Fruit fly (Drosophila melanogaster) whole organism, embryonic: ENCODE data around the gene CG5808.

ENCODE experiments used
- Adf1 ChIP-seq: fragments of 200-800 bp; sonication (Bioruptor generic); IDR thresholded peaks from 2 replicates; pipeline ENCODE4 v1.3.6; 2022; ENCODE audit warnings: missing biosample characterization, missing genetic modification characterization
- Bdp1 ChIP-seq: fragments of 200-800 bp; sonication (Bioruptor generic); optimal IDR thresholded peaks from 3 replicates; lab custom pipeline; 2016; ENCODE audit warnings: missing biosample characterization, missing genetic modification characterization
- Blimp-1 ChIP-seq: fragments of 200-800 bp; sonication (Bioruptor generic); optimal IDR thresholded peaks from 3 replicates; lab custom pipeline; 2018; ENCODE audit warnings: missing biosample characterization, missing genetic modification characterization, mild to moderate bottlenecking, moderate library complexity, missing genetic modification reagents
- CG1024 ChIP-seq: fragments of 200-800 bp; sonication (Bioruptor generic); IDR thresholded peaks from 2 replicates; pipeline ENCODE4 v1.3.6; 2022; ENCODE audit warnings: missing biosample characterization, missing genetic modification characterization
- CG10321 ChIP-seq: fragments of 200-800 bp; sonication (Bioruptor generic); IDR thresholded peaks from 2 replicates; pipeline ENCODE4 v1.3.6; 2022; ENCODE audit warnings: missing biosample characterization, missing genetic modification characterization
- CG11560 ChIP-seq: fragments of 200-800 bp; sonication (Bioruptor generic); IDR thresholded peaks from 3 replicates; pipeline ENCODE4 v1.3.6; 2022; ENCODE audit warnings: missing biosample characterization, missing genetic modification characterization
- CG11696 ChIP-seq: fragments of 200-800 bp; sonication (Bioruptor generic); IDR thresholded peaks from 2 replicates; pipeline ENCODE4 v1.3.6; 2022; ENCODE audit warnings: missing biosample characterization, missing genetic modification characterization
- CG12155 ChIP-seq: fragments of 200-800 bp; sonication (Bioruptor generic); optimal IDR thresholded peaks from 3 replicates; lab custom pipeline; 2016; ENCODE audit warnings: missing biosample characterization, missing genetic modification characterization
- CG1529 ChIP-seq: fragments of 200-800 bp; sonication (Bioruptor generic); optimal IDR thresholded peaks from 3 replicates; lab custom pipeline; 2018; ENCODE audit warnings: missing biosample characterization, missing genetic modification characterization
- CG1602 ChIP-seq: fragments of 200-800 bp; sonication (Bioruptor generic); optimal IDR thresholded peaks from 3 replicates; lab custom pipeline; 2016; ENCODE audit warnings: missing biosample characterization, missing genetic modification characterization
- CG16779 ChIP-seq: fragments of 200-800 bp; sonication (Bioruptor generic); IDR thresholded peaks from 2 replicates; pipeline ENCODE4 v1.3.6; 2022; ENCODE audit warnings: missing biosample characterization, missing genetic modification characterization
- CG17829 ChIP-seq: fragments of 200-800 bp; optimal IDR thresholded peaks from 2 replicates; lab custom pipeline; 2019; ENCODE audit warnings: missing biosample characterization, mild to moderate bottlenecking, missing genetic modification characterization, moderate library complexity
- CG18619 ChIP-seq: fragments of 200-800 bp; sonication (Bioruptor generic); optimal IDR thresholded peaks from 3 replicates; lab custom pipeline; 2017; ENCODE audit warnings: missing biosample characterization, mild to moderate bottlenecking, missing genetic modification characterization
- CG2202 ChIP-seq: fragments of 200-800 bp; sonication (Bioruptor generic); optimal IDR thresholded peaks from 2 replicates; lab custom pipeline; 2018; ENCODE audit warnings: missing biosample characterization, mild to moderate bottlenecking, missing genetic modification characterization
- CG2678 ChIP-seq: fragments of 200-800 bp; sonication (Bioruptor generic); optimal IDR thresholded peaks from 3 replicates; lab custom pipeline; 2019; ENCODE audit warnings: missing biosample characterization, mild to moderate bottlenecking, missing genetic modification characterization, moderate library complexity
- CG30020 ChIP-seq: fragments of 200-800 bp; optimal IDR thresholded peaks from 2 replicates; lab custom pipeline; 2019; ENCODE audit warnings: missing biosample characterization, mild to moderate bottlenecking, missing genetic modification characterization, moderate library complexity
- CG31441 ChIP-seq: fragments of 200-800 bp; sonication (Bioruptor generic); IDR thresholded peaks from 2 replicates; pipeline ENCODE4 v1.3.6; 2022; ENCODE audit warnings: missing biosample characterization, missing genetic modification characterization
- CG3407 ChIP-seq: fragments of 200-800 bp; sonication (Bioruptor generic); optimal IDR thresholded peaks from 2 replicates; lab custom pipeline; 2018; ENCODE audit warnings: missing biosample characterization, mild to moderate bottlenecking, missing genetic modification characterization
- CG4730 ChIP-seq: fragments of 200-800 bp; sonication (Bioruptor generic); IDR thresholded peaks from 2 replicates; pipeline ENCODE4 v1.3.6; 2022; ENCODE audit warnings: missing biosample characterization, missing genetic modification characterization
- CG4820 ChIP-seq: fragments of 200-800 bp; sonication (Bioruptor generic); optimal IDR thresholded peaks from 3 replicates; lab custom pipeline; 2016; ENCODE audit warnings: missing biosample characterization, missing genetic modification characterization
- CG6854 ChIP-seq: fragments of 200-800 bp; sonication (Bioruptor generic); optimal IDR thresholded peaks from 3 replicates; lab custom pipeline; 2017; ENCODE audit warnings: missing biosample characterization, mild to moderate bottlenecking, missing genetic modification characterization
- CG7372 ChIP-seq: fragments of 200-800 bp; sonication (Bioruptor generic); IDR thresholded peaks from 2 replicates; pipeline ENCODE4 v1.3.6; 2022; ENCODE audit warnings: missing biosample characterization, missing genetic modification characterization
- CG8478 ChIP-seq: fragments of >200 bp; optimal IDR thresholded peaks from 2 replicates; lab custom pipeline; 2018
- Camta ChIP-seq: fragments of 200-800 bp; sonication (Bioruptor generic); optimal IDR thresholded peaks from 2 replicates; lab custom pipeline; 2016; ENCODE audit warnings: missing biosample characterization, missing genetic modification characterization
- Fer2 ChIP-seq: fragments of 200-800 bp; sonication (Bioruptor generic); optimal IDR thresholded peaks from 2 replicates; lab custom pipeline; 2018; ENCODE audit warnings: missing biosample characterization, mild to moderate bottlenecking, missing genetic modification characterization, moderate library complexity
- HLH3B ChIP-seq: fragments of 200-800 bp; sonication (Bioruptor generic); IDR thresholded peaks from 2 replicates; pipeline ENCODE4 v1.3.6; 2022; ENCODE audit warnings: missing biosample characterization, missing genetic modification characterization
- Mad ChIP-seq: fragments of 200-800 bp; sonication (Bioruptor generic); optimal IDR thresholded peaks from 2 replicates; lab custom pipeline; 2016; ENCODE audit warnings: missing biosample characterization, missing genetic modification characterization
- Mrtf ChIP-seq: fragments of 200-800 bp; sonication (Bioruptor generic); IDR thresholded peaks from 3 replicates; pipeline ENCODE4 v1.3.6; 2022; ENCODE audit warnings: missing biosample characterization, missing genetic modification characterization
- NC2β ChIP-seq: fragments of 200-800 bp; sonication (Bioruptor generic); optimal IDR thresholded peaks from 2 replicates; lab custom pipeline; 2016; ENCODE audit warnings: missing biosample characterization, missing genetic modification characterization
- Opbp ChIP-seq: fragments of 200-800 bp; sonication (Bioruptor generic); IDR thresholded peaks from 3 replicates; pipeline ENCODE4 v1.3.6; 2022; ENCODE audit warnings: missing biosample characterization, missing genetic modification characterization; ENCODE audit not compliant: partially characterized antibody
- PHDP ChIP-seq: fragments of 200-800 bp; sonication (Bioruptor generic); optimal IDR thresholded peaks from 3 replicates; lab custom pipeline; 2018; ENCODE audit warnings: missing biosample characterization, mild to moderate bottlenecking, missing genetic modification characterization, moderate library complexity
- Sox102F ChIP-seq: fragments of 200-800 bp; sonication (Bioruptor generic); optimal IDR thresholded peaks from 2 replicates; lab custom pipeline; 2018; ENCODE audit warnings: missing biosample characterization, mild to moderate bottlenecking, missing genetic modification characterization, moderate library complexity
- Sry-β ChIP-seq: fragments of 200-800 bp; sonication (Bioruptor generic); optimal IDR thresholded peaks from 2 replicates; lab custom pipeline; 2018; ENCODE audit warnings: missing biosample characterization, mild to moderate bottlenecking, missing genetic modification characterization, moderate library complexity
- Sry-δ ChIP-seq: fragments of 200-800 bp; sonication (Bioruptor generic); optimal IDR thresholded peaks from 2 replicates; lab custom pipeline; 2016; ENCODE audit warnings: missing biosample characterization, missing genetic modification characterization
- Vsx1 ChIP-seq: fragments of 200-800 bp; sonication (Bioruptor generic); optimal IDR thresholded peaks from 2 replicates; lab custom pipeline; 2017; ENCODE audit warnings: missing biosample characterization, mild to moderate bottlenecking, missing genetic modification characterization, missing genetic modification reagents
- bsh ChIP-seq, 2 experiments: fragments of 200-800 bp; sonication (Bioruptor generic); optimal IDR thresholded peaks; 2 replicates each; lab custom pipeline; 2017 to 2018; ENCODE audit warnings: mild to moderate bottlenecking in 2 of 2, missing biosample characterization in 2 of 2, missing genetic modification characterization in 2 of 2, moderate library complexity in 1 of 2
- caup ChIP-seq: fragments of 200-800 bp; sonication (Bioruptor generic); optimal IDR thresholded peaks from 3 replicates; lab custom pipeline; 2017; ENCODE audit warnings: missing biosample characterization, mild to moderate bottlenecking, missing genetic modification characterization, moderate library complexity; ENCODE audit not compliant: severe bottlenecking
- ci ChIP-seq: fragments of 200-800 bp; sonication (Bioruptor generic); IDR thresholded peaks from 3 replicates; pipeline ENCODE4 v1.3.6; 2022; ENCODE audit warnings: missing biosample characterization, missing genetic modification characterization
- crol ChIP-seq: fragments of 200-800 bp; sonication (Bioruptor generic); IDR thresholded peaks from 2 replicates; pipeline ENCODE4 v1.3.6; 2022; ENCODE audit warnings: missing biosample characterization, missing genetic modification characterization
- dimm ChIP-seq: fragments of 200-800 bp; sonication (Bioruptor generic); IDR thresholded peaks from 2 replicates; pipeline ENCODE4 v1.3.6; 2022; ENCODE audit warnings: missing biosample characterization, missing genetic modification characterization
- ewg ChIP-seq: fragments of 200-800 bp; sonication (Bioruptor generic); optimal IDR thresholded peaks from 3 replicates; lab custom pipeline; 2017; ENCODE audit warnings: mild to moderate bottlenecking, missing biosample characterization, missing genetic modification reagents, missing genetic modification characterization
- fd102C ChIP-seq: fragments of 200-800 bp; sonication (Bioruptor generic); optimal IDR thresholded peaks from 2 replicates; lab custom pipeline; 2018; ENCODE audit warnings: missing biosample characterization, mild to moderate bottlenecking, missing genetic modification characterization, moderate library complexity
- luna ChIP-seq: fragments of 200-800 bp; sonication (Bioruptor generic); optimal IDR thresholded peaks from 2 replicates; lab custom pipeline; 2016; ENCODE audit warnings: missing biosample characterization, missing genetic modification characterization
- oc ChIP-seq: fragments of 200-800 bp; sonication (Bioruptor generic); optimal IDR thresholded peaks from 2 replicates; lab custom pipeline; 2018; ENCODE audit warnings: missing biosample characterization, mild to moderate bottlenecking, missing genetic modification characterization, moderate library complexity
- peb ChIP-seq: fragments of 200-800 bp; sonication (Bioruptor generic); IDR thresholded peaks from 2 replicates; pipeline ENCODE4 v1.3.6; 2022; ENCODE audit warnings: missing biosample characterization, missing genetic modification characterization
- salm ChIP-seq: fragments of 200-800 bp; sonication (Bioruptor generic); optimal IDR thresholded peaks from 2 replicates; lab custom pipeline; 2018; ENCODE audit warnings: missing biosample characterization, mild to moderate bottlenecking, missing genetic modification characterization
- sens ChIP-seq: fragments of 200-800 bp; sonication (Bioruptor generic); peaks from one replicate; lab custom pipeline; 2016; ENCODE audit warnings: missing biosample characterization, missing genetic modification characterization
- sens-2 ChIP-seq: fragments of 200-800 bp; sonication (Bioruptor generic); IDR thresholded peaks from 2 replicates; pipeline ENCODE4 v1.3.6; 2022; ENCODE audit warnings: missing biosample characterization, missing genetic modification characterization
- sisA ChIP-seq: fragments of 200-800 bp; sonication (Bioruptor generic); IDR thresholded peaks from 2 replicates; pipeline ENCODE4 v1.3.6; 2022; ENCODE audit warnings: missing biosample characterization, missing genetic modification characterization
- slbo ChIP-seq: fragments of 200-800 bp; sonication (Bioruptor generic); IDR thresholded peaks from 2 replicates; pipeline ENCODE4 v1.3.6; 2022; ENCODE audit warnings: missing biosample characterization, missing genetic modification characterization
- sqz ChIP-seq: fragments of 200-800 bp; sonication (Bioruptor generic); optimal IDR thresholded peaks from 3 replicates; lab custom pipeline; 2018; ENCODE audit warnings: missing biosample characterization, mild to moderate bottlenecking, missing genetic modification characterization

The CG5808 gene

dm6 chr3R:24787042-24787565, 29.7 kb downstream of the CG5808 start, which contains the start of gene CG5805 (continued):
- TF ChIP-seq Mrtf = peak; percentile 34; the same call in 2 of the 3 replicates
- TF ChIP-seq, all 482 proteins: peak for 391

DNA sequence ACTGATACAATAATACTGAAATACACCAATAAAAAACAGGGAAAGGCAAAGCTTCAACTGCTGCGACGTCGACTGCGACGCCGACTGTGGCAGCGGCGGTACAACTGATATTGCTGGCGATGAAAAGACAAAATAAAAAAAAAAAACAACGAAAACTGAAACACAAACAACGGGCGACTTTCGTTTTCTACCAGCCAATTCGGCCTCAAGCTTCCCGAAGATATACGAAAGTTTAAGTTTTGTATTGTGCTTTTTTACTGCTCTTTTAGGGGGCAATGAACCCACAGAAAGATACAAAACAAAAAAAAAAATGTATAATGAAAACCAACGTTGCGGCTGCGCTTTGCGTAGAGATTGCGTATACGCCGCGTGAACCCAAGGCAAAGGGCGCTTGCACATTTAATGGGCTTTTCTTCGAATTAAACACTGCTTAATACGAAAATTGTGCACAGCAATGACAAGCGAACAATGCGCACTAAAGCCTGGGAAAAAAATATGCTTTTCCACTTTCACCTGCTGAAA, 38.5 kb downstream of the CG5808 start:
- TF ChIP-seq sqz = peak; percentile 43
- TF ChIP-seq fd102C (GFP tag; lab: Kevin White, UChicago) = no peak
- no peak for TF ChIP-seq CG2678 (tag; lab: Kevin White, UChicago)
- no peak for TF ChIP-seq CG17829 (tag; lab: Kevin White, UChicago)
- TF ChIP-seq Bdp1 (GFP tag; lab: Kevin White, UChicago) = no peak
- TF ChIP-seq CG1602 (GFP tag; lab: Kevin White, UChicago) = no peak
- 0 out of 2 replicates have a peak, but pooled peaks have one; percentile 7 for TF ChIP-seq dimm (GFP tag; lab: Robert Waterston, UW)
- TF ChIP-seq CG7372 = peak; percentile 77
- no peak for TF ChIP-seq salm (tag; lab: Kevin White, UChicago)
- no peak for TF ChIP-seq PHDP (tag; lab: Kevin White, UChicago)
- no peak for TF ChIP-seq crol (GFP tag; lab: Robert Waterston, UW)
- no peak for TF ChIP-seq ewg (GFP tag; lab: Kevin White, UChicago)
- no peak for TF ChIP-seq sisA (GFP tag; lab: Robert Waterston, UW)
- no peak for TF ChIP-seq CG18619 (GFP tag; lab: Kevin White, UChicago)
- no peak for TF ChIP-seq CG8478 (lab: Kevin White, UChicago)
- no peak for TF ChIP-seq CG2202
- no peak for TF ChIP-seq Adf1 (GFP tag; lab: Robert Waterston, UW)
- no peak for TF ChIP-seq CG1529 (GFP tag; lab: Kevin White, UChicago)
- no peak for TF ChIP-seq slbo (GFP tag; lab: Robert Waterston, UW)
- TF ChIP-seq CG31441 (GFP tag; lab: Robert Waterston, UW) = no peak
- no peak for TF ChIP-seq Camta (GFP tag; lab: Kevin White, UChicago)
- no peak for TF ChIP-seq Mad (GFP tag; lab: Kevin White, UChicago)
- no peak for TF ChIP-seq peb (GFP tag; lab: Robert Waterston, UW)
- no peak for TF ChIP-seq CG11696 (GFP tag; lab: Robert Waterston, UW)
- peak; percentile 96 for TF ChIP-seq Blimp-1 (GFP tag; lab: Kevin White, UChicago)
- no peak for TF ChIP-seq NC2β
- no peak for TF ChIP-seq CG4820
- TF ChIP-seq caup (GFP tag; lab: Kevin White, UChicago) = no peak
- no peak for TF ChIP-seq Sry-δ (GFP tag; lab: Kevin White, UChicago)
- TF ChIP-seq sens-2 = no peak
- TF ChIP-seq CG6854 (GFP tag; lab: Kevin White, UChicago) = no peak
- TF ChIP-seq CG1024 (GFP tag; lab: Robert Waterston, UW) = no peak
- no peak for TF ChIP-seq CG16779
- TF ChIP-seq Vsx1 = no peak
- TF ChIP-seq oc (tag; lab: Kevin White, UChicago) = peak; percentile 23
- no peak for TF ChIP-seq CG11560 (tag; lab: Robert Waterston, UW)
- TF ChIP-seq luna (GFP tag; lab: Kevin White, UChicago) = no peak

- TF ChIP-seq CG10321 (GFP tag; lab: Robert Waterston, UW) = no peak
- TF ChIP-seq Sry-β = no peak
- no peak for TF ChIP-seq Opbp (GFP tag; lab: Robert Waterston, UW)
- no peak for TF ChIP-seq luna (GFP tag; lab: Kevin White, UChicago)
- TF ChIP-seq bsh (GFP tag; optimal IDR thresholded peaks at IDR 0.05; lab: Kevin White, UChicago) = no peak
- TF ChIP-seq Fer2 = no peak
- peak; percentile 50 for TF ChIP-seq Sox102F (GFP tag; lab: Kevin White, UChicago)
- no peak for TF ChIP-seq HLH3B (GFP tag; lab: Robert Waterston, UW)
- no peak for TF ChIP-seq CG3407 (GFP tag; lab: Kevin White, UChicago)
- no peak for TF ChIP-seq CG12155 (GFP tag; lab: Kevin White, UChicago)
- TF ChIP-seq CG4730 (GFP tag; lab: Robert Waterston, UW) = no peak
- peak; percentile 51 for TF ChIP-seq oc (tag; lab: Kevin White, UChicago)
- no peak for TF ChIP-seq ci (GFP tag; lab: Robert Waterston, UW)
- no peak for TF ChIP-seq CG30020 (tag; lab: Kevin White, UChicago)
- TF ChIP-seq sens (GFP tag; lab: Kevin White, UChicago) = peak; percentile 33
These were observed 39.7 kb downstream of the CG5808 start for dm6 chr3R:24777101-24777500.
